Fruit fly (Drosophila melanogaster) whole organism, embryonic: ENCODE results near the gene Prp18.
A peak's percentile ranks its signal among the peaks of the same experiment; 100 is the strongest.

Experiments
- Ada2b ChIP-seq: fragments of 200-800 bp; sonication (Bioruptor generic); IDR thresholded peaks from 2 replicates; pipeline ENCODE4 v1.3.6; 2022; ENCODE audit warnings: missing biosample characterization, missing genetic modification characterization
- Aef1 ChIP-seq: fragments of 200-800 bp; sonication (Bioruptor generic); IDR thresholded peaks from 3 replicates; pipeline ENCODE4 v1.3.6; 2022; ENCODE audit warnings: missing biosample characterization, missing genetic modification characterization
- B-H2 ChIP-seq: fragments of 200-800 bp; sonication (Bioruptor generic); optimal IDR thresholded peaks from 2 replicates; lab custom pipeline; 2018; ENCODE audit warnings: missing biosample characterization, mild to moderate bottlenecking, missing genetic modification characterization
- CG11696 ChIP-seq: fragments of 200-800 bp; sonication (Bioruptor generic); IDR thresholded peaks from 2 replicates; pipeline ENCODE4 v1.3.6; 2022; ENCODE audit warnings: missing biosample characterization, missing genetic modification characterization
- CG12391 ChIP-seq: fragments of 200-800 bp; sonication (Bioruptor generic); optimal IDR thresholded peaks from 3 replicates; lab custom pipeline; 2018; ENCODE audit warnings: missing biosample characterization, mild to moderate bottlenecking, missing genetic modification characterization, moderate library complexity
- CG12769 ChIP-seq: fragments of 200-800 bp; sonication (Bioruptor generic); optimal IDR thresholded peaks from 2 replicates; lab custom pipeline; 2019; ENCODE audit warnings: missing biosample characterization, mild to moderate bottlenecking, missing genetic modification characterization, moderate library complexity
- CG13424 ChIP-seq: fragments of 200-800 bp; sonication (Bioruptor generic); optimal IDR thresholded peaks from 2 replicates; lab custom pipeline; 2019; ENCODE audit warnings: missing biosample characterization, mild to moderate bottlenecking, missing genetic modification characterization, moderate library complexity
- CG14050 ChIP-seq: fragments of 200-800 bp; sonication (Bioruptor generic); IDR thresholded peaks from 3 replicates; pipeline ENCODE4 v1.3.6; 2022; ENCODE audit warnings: missing biosample characterization, missing genetic modification characterization
- CG15011 ChIP-seq: fragments of 200-800 bp; sonication (Bioruptor generic); optimal IDR thresholded peaks from 3 replicates; lab custom pipeline; 2018; ENCODE audit warnings: missing biosample characterization, mild to moderate bottlenecking, missing genetic modification characterization
- CG1529 ChIP-seq: fragments of 200-800 bp; sonication (Bioruptor generic); optimal IDR thresholded peaks from 3 replicates; lab custom pipeline; 2018; ENCODE audit warnings: missing biosample characterization, missing genetic modification characterization
- CG1602 ChIP-seq: fragments of 200-800 bp; sonication (Bioruptor generic); optimal IDR thresholded peaks from 3 replicates; lab custom pipeline; 2016; ENCODE audit warnings: missing biosample characterization, missing genetic modification characterization
- CG17385 ChIP-seq: fragments of 200-800 bp; sonication (Bioruptor generic); optimal IDR thresholded peaks from 3 replicates; lab custom pipeline; 2018; ENCODE audit warnings: missing biosample characterization, mild to moderate bottlenecking, missing genetic modification characterization
- CG17568 ChIP-seq: fragments of 200-800 bp; sonication (Bioruptor generic); optimal IDR thresholded peaks from 2 replicates; lab custom pipeline; 2018; ENCODE audit warnings: missing biosample characterization, mild to moderate bottlenecking, missing genetic modification characterization, moderate library complexity
- CG2712 ChIP-seq: fragments of 200-800 bp; optimal IDR thresholded peaks from 3 replicates; lab custom pipeline; 2019; ENCODE audit warnings: missing biosample characterization, mild to moderate bottlenecking, missing genetic modification characterization, moderate library complexity
- CG32532 ChIP-seq: fragments of 200-800 bp; sonication (Bioruptor generic); IDR thresholded peaks from 2 replicates; pipeline ENCODE4 v1.3.6; 2022; ENCODE audit warnings: missing biosample characterization, missing genetic modification characterization
- CG32772 ChIP-seq: fragments of 200-800 bp; sonication (Bioruptor generic); IDR thresholded peaks from 2 replicates; pipeline ENCODE4 v1.3.6; 2022; ENCODE audit warnings: missing biosample characterization, missing genetic modification characterization
- CG34422 ChIP-seq: fragments of 200-800 bp; sonication (Bioruptor generic); IDR thresholded peaks from 3 replicates; pipeline ENCODE4 v1.3.6; 2022; ENCODE audit warnings: missing biosample characterization, missing genetic modification characterization
- CG42726 ChIP-seq: fragments of 200-800 bp; sonication (Bioruptor generic); IDR thresholded peaks from 2 replicates; pipeline ENCODE4 v1.3.6; 2022; ENCODE audit warnings: missing biosample characterization, missing genetic modification characterization; ENCODE audit not compliant: partially characterized antibody
- CG43689 ChIP-seq: fragments of 200-800 bp; sonication (Bioruptor generic); IDR thresholded peaks from 2 replicates; pipeline ENCODE4 v1.3.6; 2022; ENCODE audit warnings: missing biosample characterization, missing genetic modification characterization
- CG4617 ChIP-seq: fragments of 200-800 bp; sonication (Bioruptor generic); optimal IDR thresholded peaks from 3 replicates; lab custom pipeline; 2016; ENCODE audit warnings: missing biosample characterization, missing genetic modification characterization, borderline replicate concordance
- CG5180 ChIP-seq: fragments of 200-800 bp; sonication (Bioruptor generic); optimal IDR thresholded peaks from 3 replicates; lab custom pipeline; 2017; ENCODE audit warnings: missing biosample characterization, missing genetic modification characterization, mild to moderate bottlenecking, moderate library complexity, missing genetic modification reagents
- CG6272 ChIP-seq: fragments of 200-800 bp; sonication (Bioruptor generic); IDR thresholded peaks from 2 replicates; pipeline ENCODE4 v1.3.6; 2022; ENCODE audit warnings: missing biosample characterization, missing genetic modification characterization
- CG6689 ChIP-seq: fragments of 200-800 bp; sonication (Bioruptor generic); IDR thresholded peaks from 2 replicates; pipeline ENCODE4 v1.3.6; 2022; ENCODE audit warnings: missing biosample characterization, missing genetic modification characterization
- CG7745 ChIP-seq: fragments of 200-800 bp; sonication (Bioruptor generic); optimal IDR thresholded peaks from 2 replicates; lab custom pipeline; 2018; ENCODE audit warnings: missing biosample characterization, mild to moderate bottlenecking, missing genetic modification characterization, moderate library complexity
- CG7839 ChIP-seq: fragments of 200-800 bp; sonication (Bioruptor generic); optimal IDR thresholded peaks from 3 replicates; lab custom pipeline; 2018; ENCODE audit warnings: missing biosample characterization, mild to moderate bottlenecking, missing genetic modification characterization, moderate library complexity
- CG8478 ChIP-seq: fragments of >200 bp; optimal IDR thresholded peaks from 2 replicates; lab custom pipeline; 2018
- Dbx ChIP-seq: fragments of 200-800 bp; sonication (Bioruptor generic); IDR thresholded peaks from 3 replicates; pipeline ENCODE4 v1.3.6; 2022; ENCODE audit warnings: missing biosample characterization, missing genetic modification characterization
- Gsc ChIP-seq: fragments of 200-800 bp; sonication (Bioruptor generic); IDR thresholded peaks from 2 replicates; pipeline ENCODE4 v1.3.6; 2022; ENCODE audit warnings: missing biosample characterization, missing genetic modification characterization
- HmgD ChIP-seq: fragments of 200-800 bp; sonication (Bioruptor generic); optimal IDR thresholded peaks from 3 replicates; lab custom pipeline; 2016; ENCODE audit warnings: missing biosample characterization, missing genetic modification characterization
- MESR4 ChIP-seq: fragments of 200-800 bp; sonication (Bioruptor generic); optimal IDR thresholded peaks from 2 replicates; lab custom pipeline; 2018; ENCODE audit warnings: missing biosample characterization, mild to moderate bottlenecking, missing genetic modification characterization, moderate library complexity
- Nf-YA ChIP-seq: fragments of 200-800 bp; sonication (Bioruptor generic); IDR thresholded peaks from 2 replicates; pipeline ENCODE4 v1.3.6; 2022; ENCODE audit warnings: missing biosample characterization, missing genetic modification characterization
- Poxn ChIP-seq: fragments of 200-800 bp; sonication (Bioruptor generic); IDR thresholded peaks from 2 replicates; pipeline ENCODE4 v1.3.6; 2022; ENCODE audit warnings: missing biosample characterization, missing genetic modification characterization
- Ravus ChIP-seq: fragments of 200-800 bp; sonication (Bioruptor generic); IDR thresholded peaks from 2 replicates; pipeline ENCODE4 v1.3.6; 2022; ENCODE audit warnings: missing biosample characterization, missing genetic modification characterization
- al ChIP-seq: fragments of 200-800 bp; sonication (Bioruptor generic); IDR thresholded peaks from 2 replicates; pipeline ENCODE4 v1.3.6; 2022; ENCODE audit warnings: missing biosample characterization, missing genetic modification characterization
- chinmo ChIP-seq: fragments of 200-800 bp; sonication (Bioruptor generic); IDR thresholded peaks from 4 replicates; pipeline ENCODE4 v1.3.6; 2022; ENCODE audit warnings: missing biosample characterization, missing genetic modification characterization; ENCODE audit not compliant: partially characterized antibody
- cwo ChIP-seq: fragments of 200-800 bp; sonication (Bioruptor generic); optimal IDR thresholded peaks from 3 replicates; lab custom pipeline; 2017; ENCODE audit warnings: missing biosample characterization, missing genetic modification characterization, mild to moderate bottlenecking, moderate library complexity, missing genetic modification reagents
- ewg ChIP-seq: fragments of 200-800 bp; sonication (Bioruptor generic); optimal IDR thresholded peaks from 3 replicates; lab custom pipeline; 2017; ENCODE audit warnings: mild to moderate bottlenecking, missing biosample characterization, missing genetic modification reagents, missing genetic modification characterization
- ind ChIP-seq: fragments of 200-800 bp; sonication (Bioruptor generic); optimal IDR thresholded peaks from 3 replicates; lab custom pipeline; 2016; ENCODE audit warnings: missing biosample characterization, missing genetic modification characterization
- kah ChIP-seq: fragments of 200-800 bp; sonication (Bioruptor generic); optimal IDR thresholded peaks from 2 replicates; lab custom pipeline; 2018; ENCODE audit warnings: missing biosample characterization, mild to moderate bottlenecking, missing genetic modification characterization
- phol ChIP-seq: fragments of 200-800 bp; sonication (Bioruptor generic); optimal IDR thresholded peaks from 3 replicates; lab custom pipeline; 2018; ENCODE audit warnings: missing biosample characterization, mild to moderate bottlenecking, missing genetic modification characterization, moderate library complexity
- pnt ChIP-seq: fragments of 200-800 bp; sonication (Bioruptor generic); optimal IDR thresholded peaks from 3 replicates; lab custom pipeline; 2016; ENCODE audit warnings: missing biosample characterization, missing genetic modification characterization
- rib ChIP-seq: fragments of 200-800 bp; sonication (Bioruptor generic); IDR thresholded peaks from 2 replicates; pipeline ENCODE4 v1.3.6; 2022; ENCODE audit warnings: missing biosample characterization, missing genetic modification characterization
- salm ChIP-seq: fragments of 200-800 bp; sonication (Bioruptor generic); optimal IDR thresholded peaks from 2 replicates; lab custom pipeline; 2018; ENCODE audit warnings: missing biosample characterization, mild to moderate bottlenecking, missing genetic modification characterization
- sens ChIP-seq: fragments of 200-800 bp; sonication (Bioruptor generic); peaks from one replicate; lab custom pipeline; 2016; ENCODE audit warnings: missing biosample characterization, missing genetic modification characterization
- sim ChIP-seq: fragments of 200-800 bp; sonication (Bioruptor generic); IDR thresholded peaks from 2 replicates; pipeline ENCODE4 v1.3.6; 2022; ENCODE audit warnings: missing biosample characterization, missing genetic modification characterization
- sob ChIP-seq: fragments of 200-800 bp; sonication (Bioruptor generic); IDR thresholded peaks from 2 replicates; pipeline ENCODE4 v1.3.6; 2022; ENCODE audit warnings: missing biosample characterization, missing genetic modification characterization
- sqz ChIP-seq: fragments of 200-800 bp; sonication (Bioruptor generic); optimal IDR thresholded peaks from 3 replicates; lab custom pipeline; 2018; ENCODE audit warnings: missing biosample characterization, mild to moderate bottlenecking, missing genetic modification characterization
- twi ChIP-seq: fragments of 200-800 bp; optimal IDR thresholded peaks from 2 replicates; lab custom pipeline; 2019; ENCODE audit warnings: missing biosample characterization, mild to moderate bottlenecking, missing genetic modification characterization, moderate library complexity
- vfl ChIP-seq: fragments of 200-800 bp; sonication (Bioruptor generic); optimal IDR thresholded peaks from 2 replicates; lab custom pipeline; 2016; ENCODE audit warnings: missing biosample characterization, missing genetic modification characterization

Gene Prp18

DNA sequence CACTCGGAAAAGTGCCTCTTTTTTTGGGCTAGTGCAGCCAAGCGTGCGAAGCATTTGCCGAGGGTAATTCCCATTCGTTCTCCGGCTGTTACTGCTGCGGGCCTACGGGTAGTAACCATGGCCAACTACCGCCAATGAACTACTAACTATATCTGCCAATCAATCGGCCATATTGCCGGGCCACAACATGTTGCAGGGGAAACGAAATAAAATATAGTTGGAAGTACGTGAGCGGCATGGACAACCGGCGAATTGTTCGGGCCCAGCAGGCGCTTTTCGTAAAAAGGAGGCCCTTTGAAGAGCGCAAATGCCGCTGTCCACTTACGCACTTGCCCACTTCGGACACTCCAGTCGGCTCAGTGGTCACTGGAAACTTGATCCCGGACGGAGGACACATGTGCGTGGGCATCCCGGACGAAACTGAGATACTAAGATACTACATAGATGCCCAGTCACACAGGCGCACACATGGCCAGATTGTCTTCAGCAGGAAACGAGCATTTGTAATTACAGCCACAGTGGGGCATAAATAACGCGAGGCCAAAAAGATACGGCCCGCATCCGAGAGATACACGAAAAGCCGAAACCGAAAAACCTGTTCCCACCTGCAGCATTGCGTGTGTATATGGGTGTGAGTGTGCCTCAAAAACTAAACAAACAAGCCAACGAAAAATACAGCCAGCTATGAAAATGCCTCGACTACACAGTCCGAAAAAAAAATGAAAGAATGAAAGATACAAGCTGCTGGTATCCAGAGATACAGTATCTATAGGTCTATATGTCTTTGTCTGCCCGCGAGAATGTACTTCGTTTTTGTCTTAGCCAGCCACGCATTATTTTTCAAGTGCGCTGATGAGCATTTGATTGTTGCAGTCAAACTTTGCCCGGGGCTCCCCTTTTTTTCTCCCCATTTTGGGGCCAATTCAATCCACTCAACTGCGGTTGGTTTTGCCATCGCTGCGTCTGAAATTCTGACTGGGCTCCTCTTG lies 43.3 kb downstream of the Prp18 start (continued):
- peak; percentile 28; the same call in 1 of the 2 replicates for TF ChIP-seq CG32772
- TF ChIP-seq Aef1: no peak
- peak; percentile 3 for TF ChIP-seq CG1602 (GFP tag; lab: Kevin White, UChicago)
- no peak for TF ChIP-seq B-H2 (GFP tag; lab: Kevin White, UChicago)
- no peak for TF ChIP-seq al (GFP tag; lab: Robert Waterston, UW)
- peak; percentile 19 for TF ChIP-seq kah
- TF ChIP-seq sens (GFP tag; lab: Kevin White, UChicago): peak; percentile 39
- no peak for TF ChIP-seq CG6272 (GFP tag; lab: Robert Waterston, UW)
- TF ChIP-seq CG6689: peak; percentile 26; the same call in 1 of the 2 replicates
- TF ChIP-seq CG17385 (GFP tag; lab: Kevin White, UChicago): peak; percentile 22
- TF ChIP-seq vfl (GFP tag; lab: Kevin White, UChicago): no peak
- peak; percentile 34 for TF ChIP-seq sqz (GFP tag; lab: Kevin White, UChicago)
- TF ChIP-seq Ada2b (GFP tag; lab: Robert Waterston, UW): no peak
- peak; percentile 33 for TF ChIP-seq pnt
- peak; percentile 2 for TF ChIP-seq ewg
- TF ChIP-seq CG7745: no peak
- peak; percentile 8 for TF ChIP-seq CG1529 (GFP tag; lab: Kevin White, UChicago)
- TF ChIP-seq Gsc: no peak
- no peak for TF ChIP-seq CG32532 (GFP tag; lab: Robert Waterston, UW)
- peak; percentile 7 for TF ChIP-seq phol
- no peak for TF ChIP-seq sim (GFP tag; lab: Robert Waterston, UW)
- TF ChIP-seq HmgD (GFP tag; lab: Kevin White, UChicago): no peak
- peak; percentile 90 for TF ChIP-seq CG5180 (GFP tag; lab: Kevin White, UChicago)
- TF ChIP-seq rib (GFP tag; lab: Robert Waterston, UW): no peak
- peak; percentile 35 for TF ChIP-seq CG12769 (tag; lab: Kevin White, UChicago)
- 0 out of 3 replicates have a peak, but pooled peaks have one; percentile 20 for TF ChIP-seq CG34422
- no peak for TF ChIP-seq CG14050 (GFP tag; lab: Robert Waterston, UW)
- no peak for TF ChIP-seq salm (tag; lab: Kevin White, UChicago)
- TF ChIP-seq CG13424 (tag; lab: Kevin White, UChicago): peak; percentile 42
- no peak for TF ChIP-seq CG43689
- TF ChIP-seq MESR4 (GFP tag; lab: Kevin White, UChicago): no peak
- no peak for TF ChIP-seq Dbx (GFP tag; lab: Robert Waterston, UW)
- no peak for TF ChIP-seq Ravus (GFP tag; lab: Robert Waterston, UW)
- TF ChIP-seq twi: peak; percentile 95
- TF ChIP-seq chinmo (GFP tag; lab: Robert Waterston, UW): 0 out of 4 replicates have a peak, but pooled peaks have one; percentile 59
- peak; percentile 40 for TF ChIP-seq CG17568 (GFP tag; lab: Kevin White, UChicago)
- TF ChIP-seq CG7839 (tag; lab: Kevin White, UChicago): peak; percentile 30
- TF ChIP-seq CG12391 (tag; lab: Kevin White, UChicago): peak; percentile 23
- TF ChIP-seq CG2712 (tag; lab: Kevin White, UChicago): peak; percentile 24
- peak; percentile 33 for TF ChIP-seq ind (GFP tag; lab: Kevin White, UChicago)
- TF ChIP-seq Nf-YA: no peak
- 0 out of 2 replicates have a peak, but pooled peaks have one; percentile 36 for TF ChIP-seq sob (GFP tag; lab: Robert Waterston, UW)
- TF ChIP-seq CG8478 (lab: Kevin White, UChicago): no peak
- no peak for TF ChIP-seq CG4617 (GFP tag; lab: Kevin White, UChicago)
- TF ChIP-seq cwo: peak; percentile 16
- no peak for TF ChIP-seq Poxn (GFP tag; lab: Robert Waterston, UW)
- TF ChIP-seq CG15011 (GFP tag; lab: Kevin White, UChicago): no peak
- TF ChIP-seq CG42726 (GFP tag; lab: Robert Waterston, UW): no peak
- no peak for TF ChIP-seq CG11696 (GFP tag; lab: Robert Waterston, UW)
